Worm (Caenorhabditis elegans) whole organism, young adult: ENCODE data around the gene hphd-1.
A peak's percentile ranks its signal among the peaks of the same experiment; 100 is the strongest.

Source experiments
- B0035.1 ChIP-seq: sonication (generic microtip); optimal IDR thresholded peaks from 2 replicates; lab custom pipeline; 2016; ENCODE audit warnings: missing genetic modification characterization, mild to moderate bottlenecking, missing compliant biosample characterization, missing genotype, missing genetic modification reagents
- C06A6.2 ChIP-seq: fragments of 200-800 bp; sonication (Bioruptor generic); conservative IDR thresholded peaks from 2 replicates; pipeline ENCODE4 v1.3.6; 2022; ENCODE audit warnings: missing genetic modification characterization, missing compliant biosample characterization
- F10E7.11 ChIP-seq: sonication (generic microtip); optimal IDR thresholded peaks from 2 replicates; lab custom pipeline; 2017; ENCODE audit warnings: mild to moderate bottlenecking, missing genetic modification characterization, moderate library complexity, missing compliant biosample characterization
- F39B2.1 ChIP-seq: fragments of 200-800 bp; sonication (Bioruptor generic); IDR thresholded peaks from 2 replicates; pipeline ENCODE4 v1.3.6; 2022; ENCODE audit warnings: missing genetic modification reagents, missing genetic modification characterization, missing compliant biosample characterization
- F49E8.2 ChIP-seq: sonication (generic microtip); optimal IDR thresholded peaks from 3 replicates; lab custom pipeline; 2017; ENCODE audit warnings: missing genetic modification characterization, mild to moderate bottlenecking, missing compliant biosample characterization, antibody characterized with exemption, moderate library complexity; ENCODE audit not compliant: insufficient read depth
- F57A8.1 ChIP-seq: fragments of 200-800 bp; sonication (Bioruptor generic); optimal IDR thresholded peaks from 2 replicates; lab custom pipeline; 2018; ENCODE audit warnings: mild to moderate bottlenecking, missing genetic modification characterization, moderate library complexity, missing compliant biosample characterization
- F57C9.4 ChIP-seq: sonication (generic microtip); optimal IDR thresholded peaks from 2 replicates; lab custom pipeline; 2017; ENCODE audit warnings: mild to moderate bottlenecking, missing genetic modification characterization, missing compliant biosample characterization
- T07F8.4 ChIP-seq: sonication (generic microtip); optimal IDR thresholded peaks from 2 replicates; lab custom pipeline; 2016; ENCODE audit warnings: mild to moderate bottlenecking, missing genetic modification characterization, moderate library complexity, missing compliant biosample characterization
- Y95B8A.8 ChIP-seq: fragments of 200-800 bp; sonication (Bioruptor generic); IDR thresholded peaks from 2 replicates; pipeline ENCODE4 v1.3.6; 2022; ENCODE audit warnings: missing genetic modification reagents, missing genetic modification characterization, missing compliant biosample characterization
- ama-1 ChIP-seq, 3 experiments: fragments of 150-350 bp in 1 of 3; sonication (generic microtip) in 2 of 3; optimal IDR thresholded peaks; 2 replicates each; lab custom pipeline; 2014 to 2018; ENCODE audit warnings: missing biosample characterization in 2 of 3, missing genetic modification characterization in 2 of 3, missing genetic modification reagents in 2 of 3
- attf-3 ChIP-seq: fragments of 200-800 bp; sonication (Bioruptor generic); conservative IDR thresholded peaks from 2 replicates; pipeline ENCODE4 v1.3.6; 2022; ENCODE audit warnings: missing genetic modification reagents, missing genetic modification characterization, missing compliant biosample characterization
- attf-6 ChIP-seq: fragments of 200-800 bp; sonication (Bioruptor generic); IDR thresholded peaks from 2 replicates; pipeline ENCODE4 v1.3.6; 2022; ENCODE audit warnings: missing genetic modification reagents, missing genetic modification characterization, missing compliant biosample characterization
- bed-1 ChIP-seq: fragments of 200-800 bp; sonication (Bioruptor generic); IDR thresholded peaks from 2 replicates; pipeline ENCODE4 v1.3.6; 2022; ENCODE audit warnings: missing genetic modification reagents, missing genetic modification characterization, missing compliant biosample characterization
- ceh-40 ChIP-seq: fragments of 200-800 bp; sonication (Bioruptor generic); IDR thresholded peaks from 2 replicates; pipeline ENCODE4 v1.3.6; 2022; ENCODE audit warnings: missing genetic modification characterization, missing compliant biosample characterization
- ceh-79 ChIP-seq: sonication (generic microtip); optimal IDR thresholded peaks from 2 replicates; lab custom pipeline; 2017; ENCODE audit warnings: mild to moderate bottlenecking, missing genetic modification characterization, missing compliant biosample characterization
- dox-1 ChIP-seq: fragments of 200-800 bp; sonication (Bioruptor generic); IDR thresholded peaks from 2 replicates; pipeline ENCODE4 v1.3.6; 2022; ENCODE audit warnings: missing genetic modification reagents, missing genetic modification characterization, missing compliant biosample characterization
- dpff-1 ChIP-seq: sonication (generic microtip); optimal IDR thresholded peaks from 2 replicates; lab custom pipeline; 2017; ENCODE audit warnings: mild to moderate bottlenecking, missing genetic modification characterization, missing compliant biosample characterization
- ekl-4 ChIP-seq: fragments of 200-800 bp; sonication (Bioruptor generic); IDR thresholded peaks from 2 replicates; pipeline ENCODE4 v1.3.6; 2022; ENCODE audit warnings: missing genetic modification reagents, missing genetic modification characterization, missing compliant biosample characterization
- fkh-3 ChIP-seq: sonication (generic microtip); optimal IDR thresholded peaks from 2 replicates; lab custom pipeline; 2016; ENCODE audit warnings: mild to moderate bottlenecking, missing genetic modification characterization, missing compliant biosample characterization
- hmg-1.2 ChIP-seq: fragments of 200-800 bp; sonication (Bioruptor generic); IDR thresholded peaks from 2 replicates; pipeline ENCODE4 v1.3.6; 2022; ENCODE audit warnings: missing genetic modification reagents, missing genetic modification characterization, missing compliant biosample characterization
- hmg-20 ChIP-seq: fragments of 200-800 bp; sonication (Bioruptor generic); IDR thresholded peaks from 2 replicates; pipeline ENCODE4 v1.3.6; 2022; ENCODE audit warnings: missing genetic modification reagents, missing genetic modification characterization, missing compliant biosample characterization
- let-607 ChIP-seq, 2 experiments: fragments of 200-800 bp in 1 of 2; sonication (Bioruptor generic) in 1 of 2; sonication (generic microtip) in 1 of 2; optimal IDR thresholded peaks; 2 replicates each; lab custom pipeline; 2016 to 2018; ENCODE audit warnings: mild to moderate bottlenecking in 2 of 2, missing compliant biosample characterization in 2 of 2, missing genetic modification characterization in 2 of 2, moderate library complexity in 2 of 2, missing genotype in 1 of 2
- lin-26 ChIP-seq: fragments of 200-800 bp; sonication (Bioruptor generic); IDR thresholded peaks from 2 replicates; pipeline ENCODE4 v1.3.6; 2022; ENCODE audit warnings: missing genetic modification reagents, missing genetic modification characterization, missing compliant biosample characterization
- lin-35 ChIP-seq, 3 experiments: fragments of 150-350 bp in 2 of 3; sonication (generic microtip) in 1 of 3; optimal IDR thresholded peaks; 2 replicates each; lab custom pipeline; 2014 to 2018; ENCODE audit warnings: missing biosample characterization in 3 of 3, missing genetic modification characterization in 3 of 3, missing genetic modification reagents in 3 of 3
- lin-40 ChIP-seq: sonication (generic microtip); optimal IDR thresholded peaks from 2 replicates; lab custom pipeline; 2016; ENCODE audit warnings: missing genetic modification characterization, mild to moderate bottlenecking, missing compliant biosample characterization, missing genotype, missing genetic modification reagents
- lsl-1 ChIP-seq: fragments of 200-800 bp; sonication (Bioruptor generic); optimal IDR thresholded peaks from 2 replicates; lab custom pipeline; 2018; ENCODE audit warnings: mild to moderate bottlenecking, missing genetic modification characterization, moderate library complexity, missing compliant biosample characterization
- madf-8 ChIP-seq: fragments of 200-800 bp; sonication (Bioruptor generic); conservative IDR thresholded peaks from 2 replicates; pipeline ENCODE4 v1.3.6; 2022; ENCODE audit warnings: missing genetic modification reagents, missing genetic modification characterization, missing compliant biosample characterization
- mes-4 ChIP-seq: sonication (generic microtip); optimal IDR thresholded peaks from 2 replicates; lab custom pipeline; 2016; ENCODE audit warnings: missing genotype, missing genetic modification characterization, missing compliant biosample characterization
- nhr-80 ChIP-seq: sonication (generic microtip); optimal IDR thresholded peaks from 2 replicates; lab custom pipeline; 2016; ENCODE audit warnings: missing genetic modification characterization, missing compliant biosample characterization
- nhr-90 ChIP-seq: sonication (generic microtip); optimal IDR thresholded peaks from 2 replicates; lab custom pipeline; 2016; ENCODE audit warnings: missing genotype, mild to moderate bottlenecking, missing genetic modification characterization, missing compliant biosample characterization
- snpc-1.1 ChIP-seq: sonication (generic microtip); optimal IDR thresholded peaks from 2 replicates; lab custom pipeline; 2017; ENCODE audit warnings: missing genetic modification characterization, mild to moderate bottlenecking, missing compliant biosample characterization, antibody characterized with exemption, moderate library complexity, missing genotype, missing genetic modification reagents; ENCODE audit not compliant: insufficient read depth
- somi-1 ChIP-seq: fragments of 200-800 bp; sonication (Bioruptor generic); optimal IDR thresholded peaks from 2 replicates; lab custom pipeline; 2018; ENCODE audit warnings: mild to moderate bottlenecking, missing genetic modification characterization, missing compliant biosample characterization
- tbx-9 ChIP-seq: sonication (generic microtip); optimal IDR thresholded peaks from 2 replicates; lab custom pipeline; 2016; ENCODE audit warnings: borderline replicate concordance, missing genetic modification characterization, inconsistent platforms, missing compliant biosample characterization
- ztf-18 ChIP-seq: sonication (generic microtip); optimal IDR thresholded peaks from 2 replicates; lab custom pipeline; 2016; ENCODE audit warnings: missing genotype, mild to moderate bottlenecking, missing genetic modification characterization, missing compliant biosample characterization
- ztf-22 ChIP-seq: fragments of 200-800 bp; sonication (Bioruptor generic); optimal IDR thresholded peaks from 2 replicates; lab custom pipeline; 2018; ENCODE audit warnings: mild to moderate bottlenecking, missing genetic modification characterization, moderate library complexity, missing compliant biosample characterization

Gene hphd-1

DNA sequence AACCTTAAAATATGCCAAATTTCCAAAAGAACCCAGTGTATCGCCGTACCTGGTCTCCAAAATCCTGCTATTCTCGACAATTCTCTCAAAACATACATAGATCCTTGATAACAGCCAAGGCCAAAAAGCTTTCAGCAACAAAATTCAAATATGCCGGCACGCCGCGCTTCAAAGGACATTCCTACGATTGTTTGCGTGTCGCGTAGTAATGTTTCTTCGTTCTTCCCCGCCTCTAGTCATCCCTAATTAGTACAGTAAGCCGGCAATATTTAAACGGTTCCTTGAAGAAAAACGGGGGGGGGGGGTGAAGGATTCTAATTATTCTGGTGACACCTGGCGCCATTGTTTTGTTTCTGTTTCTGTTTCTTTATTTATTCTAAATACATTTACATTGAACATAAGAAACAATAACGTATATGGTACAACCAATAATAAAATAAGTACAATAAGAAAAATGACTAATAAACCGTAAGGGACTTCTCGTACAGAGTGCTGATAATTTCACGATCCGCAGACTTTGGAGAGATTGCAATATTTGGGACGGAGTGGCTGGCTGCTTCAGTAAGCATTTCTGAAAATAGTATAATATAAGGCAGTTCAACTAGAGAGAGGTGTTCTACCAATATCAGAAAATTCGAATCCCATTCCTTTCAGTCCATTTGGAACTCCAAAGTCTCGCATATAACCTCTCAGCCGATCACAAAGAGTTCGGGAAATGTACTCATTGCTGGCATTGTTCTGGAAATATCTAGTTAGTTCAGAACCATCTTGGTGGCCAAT lies 2.2 kb downstream of the hphd-1 start (continued):
- TF ChIP-seq F49E8.2 (tag; lab: Kevin White, UChicago) (no peak), ekl-4 (GFP tag; lab: Robert Waterston, UW) (peak; percentile 71), snpc-1.1 (no peak), nhr-80 (tag; lab: Kevin White, UChicago) (peak; percentile 71), F57A8.1 (GFP tag; lab: Kevin White, UChicago) (no peak), B0035.1 (tag; lab: Kevin White, UChicago) (peak; percentile 49), lin-40 (no peak), lin-26 (GFP tag; lab: Robert Waterston, UW) (peak; percentile 47; the same call in 1 of the 2 replicates), Y95B8A.8 (no peak), bed-1 (no peak), somi-1 (GFP tag; lab: Kevin White, UChicago) (no peak), attf-3 (GFP tag; lab: Robert Waterston, UW) (no peak), ceh-79 (tag; lab: Kevin White, UChicago) (no peak), attf-6 (GFP tag; lab: Robert Waterston, UW) (no peak), fkh-3 (no peak), ceh-40 (no peak), dox-1 (GFP tag; lab: Robert Waterston, UW) (0 out of 2 replicates have a peak, but pooled peaks have one; percentile 41), F57C9.4 (no peak), F10E7.11 (tag; lab: Kevin White, UChicago) (no peak), F39B2.1 (GFP tag; lab: Robert Waterston, UW) (0 out of 2 replicates have a peak, but pooled peaks have one; percentile 20), nhr-90 (tag; lab: Kevin White, UChicago) (peak; percentile 41), lsl-1 (GFP tag; lab: Kevin White, UChicago) (no peak), hmg-20 (GFP tag; lab: Robert Waterston, UW) (no peak; the same call in 1 of the 2 replicates), ztf-18 (tag; lab: Kevin White, UChicago) (no peak), ztf-22 (GFP tag; lab: Kevin White, UChicago) (peak; percentile 28), ama-1 (optimal IDR thresholded peaks at IDR 0.05; lab: Kevin White, UChicago) (peak; percentile 50), ama-1 (GFP tag; optimal IDR thresholded peaks at IDR 0.05; lab: Kevin White, UChicago) (no peak), lin-35 (GFP tag; optimal IDR thresholded peaks at IDR 0.05; lab: Kevin White, UChicago) (no peak), madf-8 (GFP tag; lab: Robert Waterston, UW) (no peak), T07F8.4 (tag; lab: Kevin White, UChicago) (no peak), let-607 (tag; optimal IDR thresholded peaks at IDR 0.05; lab: Kevin White, UChicago) (peak; percentile 3 to 20), C06A6.2 (peak; percentile 22; the same call in 1 of the 2 replicates)

DNA sequence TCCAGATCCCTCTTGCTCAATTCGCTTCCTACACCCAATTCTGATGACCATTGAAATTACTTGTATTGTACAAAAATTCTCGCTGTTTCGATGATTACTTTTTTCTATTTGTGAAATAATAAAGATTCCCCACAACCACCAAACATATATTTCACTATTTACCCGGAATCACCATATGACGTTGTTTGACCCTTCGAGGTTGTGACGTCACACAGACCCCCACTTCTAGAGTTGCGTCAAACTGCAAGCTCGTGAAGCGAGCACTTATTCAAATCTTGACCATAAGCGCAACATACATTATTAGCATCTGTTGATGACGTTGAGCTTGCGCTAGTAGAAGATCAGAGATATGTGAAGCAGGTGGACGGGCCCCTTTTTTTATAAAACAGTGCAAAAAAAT lies 3.4 kb downstream of the hphd-1 start:
- no peak for TF ChIP-seq dpff-1 (tag; lab: Kevin White, UChicago)
- no peak for TF ChIP-seq ztf-18 (tag; lab: Kevin White, UChicago)
- no peak for TF ChIP-seq mes-4
- no peak for TF ChIP-seq tbx-9
- no peak for TF ChIP-seq hmg-1.2 (GFP tag; lab: Robert Waterston, UW)
- no peak for TF ChIP-seq B0035.1 (tag; lab: Kevin White, UChicago)
- no peak for TF ChIP-seq fkh-3
